Fruit fly (Drosophila melanogaster) whole organism: Measurements from ENCODE around the gene Mp.

Experiments used
- CG8478 ChIP-seq: fragments of >200 bp; optimal IDR thresholded peaks from 2 replicates; lab custom pipeline; 2018; ENCODE audit warnings: inconsistent platforms
- Dll ChIP-seq: fragments of >200 bp; optimal IDR thresholded peaks from 2 replicates; lab custom pipeline; 2017
- EcR ChIP-seq, 2 experiments: fragments of >200 bp; optimal IDR thresholded peaks; 2 replicates each; lab custom pipeline; 2017; ENCODE audit warnings: missing biosample characterization in 2 of 2, missing genetic modification characterization in 2 of 2, missing genetic modification reagents in 2 of 2
- pan ChIP-seq: fragments of >200 bp; optimal IDR thresholded peaks from 2 replicates; lab custom pipeline; 2017
- psq ChIP-seq: fragments of >200 bp; optimal IDR thresholded peaks from 2 replicates; lab custom pipeline; 2017
- usp ChIP-seq: fragments of >200 bp; optimal IDR thresholded peaks from 2 replicates; lab custom pipeline; 2017; ENCODE audit warnings: missing biosample characterization, missing genetic modification characterization, mixed read lengths

- TF ChIP-seq Dll (no peak), CG8478 (no peak), EcR (GFP tag; optimal IDR thresholded peaks at IDR 0.05; lab: Kevin White, UChicago) (no peak), pan (lab: Kevin White, UChicago) (no peak), usp (no peak), psq (no peak)
These were observed 20.5 kb upstream of the Mp start for dm6 chr3L:6978030-6978683.
